Worm (Caenorhabditis elegans): ENCODE results near the gene hpo-26.

Gene hpo-26

DNA sequence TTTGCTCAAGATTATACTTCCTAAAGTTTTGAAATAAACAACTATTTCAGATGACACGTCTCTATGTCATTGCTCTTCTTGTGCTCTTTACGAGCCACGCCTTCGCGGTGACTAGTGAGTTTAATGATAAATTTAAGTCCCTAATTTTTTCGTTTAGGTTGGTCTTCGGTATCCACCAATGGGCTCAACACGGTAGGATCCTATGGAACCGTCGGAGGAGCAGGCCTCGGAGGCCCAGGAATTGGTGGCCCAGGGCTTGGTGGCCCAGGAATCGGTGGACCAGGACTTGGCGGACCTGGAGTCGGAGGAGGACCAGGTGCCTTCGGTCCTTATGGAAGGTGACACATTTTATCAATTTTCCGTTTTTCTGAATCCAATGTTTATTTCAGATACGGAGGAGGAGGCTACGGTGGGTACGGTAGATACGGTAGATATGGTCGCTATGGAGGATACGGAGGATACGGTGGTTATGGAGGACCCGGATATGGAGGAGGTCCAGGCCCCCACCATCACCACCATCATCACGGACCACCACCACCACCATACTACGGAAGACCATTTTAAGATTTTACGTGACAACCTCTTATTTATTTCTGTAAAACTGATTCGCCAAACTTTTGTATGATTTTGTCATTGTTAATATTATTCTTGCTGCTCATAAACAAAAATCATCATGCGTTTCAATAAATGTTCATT is 12.3 kb downstream of the hpo-26 start, which contains the start of the genes F46E10.2 and F46E10.18:
TSS of gene F46E10.2 (plus strand) at position 51 of the 696 bp plus-strand sequence.
TSS of gene F46E10.18 (plus strand) at position 646 of the 696 bp plus-strand sequence.
- no peak for TF ChIP-seq Y79H2A.3 (GFP tag; conservative IDR thresholded peaks at IDR 0.05)
- TF ChIP-seq cebp-1 (GFP tag; IDR thresholded peaks at IDR 0.05) = no peak
- TF ChIP-seq cebp-1 (tag; optimal IDR thresholded peaks at IDR 0.05) = no peak
- TF ChIP-seq ccch-3 (GFP tag; optimal IDR thresholded peaks at IDR 0.05) = no peak
- 0 out of 2 replicates have a peak, but pooled peaks have one; percentile 6 for TF ChIP-seq hmg-1.2 (GFP tag; IDR thresholded peaks at IDR 0.05)
- no peak for TF ChIP-seq K11D2.4 (GFP tag; IDR thresholded peaks at IDR 0.05)
- no peak for TF ChIP-seq T26A5.8 (tag; optimal IDR thresholded peaks at IDR 0.05)
- TF ChIP-seq athp-1 (tag; optimal IDR thresholded peaks at IDR 0.05) = no peak
- TF ChIP-seq B0019.2 (GFP tag; conservative IDR thresholded peaks at IDR 0.05) = no peak
- TF ChIP-seq lsy-27 (tag; optimal IDR thresholded peaks at IDR 0.05; ENCODE audit: borderline replicate concordance, insufficient read depth) = no peak
- TF ChIP-seq hlh-26 (GFP tag; conservative IDR thresholded peaks at IDR 0.05) = no peak
- TF ChIP-seq nhr-120 (GFP tag; IDR thresholded peaks at IDR 0.05) = 0 out of 2 replicates have a peak, but pooled peaks have one; percentile 46
- TF ChIP-seq dpff-1 (tag; optimal IDR thresholded peaks at IDR 0.05) = no peak
- TF ChIP-seq nhr-27 (tag; optimal IDR thresholded peaks at IDR 0.05) = no peak
- TF ChIP-seq mes-4 (tag; optimal IDR thresholded peaks at IDR 0.05) = no peak
- TF ChIP-seq mel-28 (tag; optimal IDR thresholded peaks at IDR 0.05; ENCODE audit: borderline replicate concordance) = no peak
- TF ChIP-seq F57C9.4 (tag; optimal IDR thresholded peaks at IDR 0.05) = no peak
- no peak for TF ChIP-seq ztf-3 (GFP tag; optimal IDR thresholded peaks at IDR 0.05)
- TF ChIP-seq xnd-1 (tag; optimal IDR thresholded peaks at IDR 0.05) = no peak
- peak; percentile 31; the same call in 1 of the 2 replicates for TF ChIP-seq egrh-3 (GFP tag; IDR thresholded peaks at IDR 0.05)
- peak; percentile 84 for TF ChIP-seq zfh-2 (GFP tag; conservative IDR thresholded peaks at IDR 0.05)
- TF ChIP-seq hlh-12 (tag; optimal IDR thresholded peaks at IDR 0.05) = no peak
- no peak for TF ChIP-seq lir-1 (GFP tag; conservative IDR thresholded peaks at IDR 0.05)
- no peak for TF ChIP-seq ceh-58 (GFP tag; IDR thresholded peaks at IDR 0.05)
- no peak for TF ChIP-seq hrde-1 (tag; optimal IDR thresholded peaks at IDR 0.05; ENCODE audit: borderline replicate concordance)
- TF ChIP-seq attf-3 (GFP tag; conservative IDR thresholded peaks at IDR 0.05) = no peak

ce11 chrV:6518225-6518396 is 14.7 kb downstream of the hpo-26 start, which contains the start of gene F46E10.3:
F46E10.3 (plus strand) TSS chrV:6518297.
- TF ChIP-seq ceh-79 (tag; optimal IDR thresholded peaks at IDR 0.05) (no peak), mes-4 (tag; optimal IDR thresholded peaks at IDR 0.05) (no peak), die-1 (tag; optimal IDR thresholded peaks at IDR 0.05) (no peak), Y95B8A.8 (GFP tag; IDR thresholded peaks at IDR 0.05) (no peak), somi-1 (GFP tag; optimal IDR thresholded peaks at IDR 0.05) (no peak), hrde-1 (tag; optimal IDR thresholded peaks at IDR 0.05; ENCODE audit: borderline replicate concordance) (no peak), ztf-22 (GFP tag; optimal IDR thresholded peaks at IDR 0.05) (no peak), lin-35 (GFP tag; optimal IDR thresholded peaks at IDR 0.05) (no peak), C06A6.2 (GFP tag; conservative IDR thresholded peaks at IDR 0.05) (no peak), nhr-27 (tag; optimal IDR thresholded peaks at IDR 0.05) (no peak), nhr-80 (tag; optimal IDR thresholded peaks at IDR 0.05) (no peak), ceh-100 (GFP tag; IDR thresholded peaks at IDR 0.05) (no peak)
